Worm (Caenorhabditis elegans) whole organism, late embryonic: ENCODE data around the gene F01D5.6.

ENCODE experiments used
- C08G9.2 ChIP-seq: sonication (generic microtip); optimal IDR thresholded peaks from 2 replicates; lab custom pipeline; 2016; ENCODE audit warnings: mild to moderate bottlenecking, missing genetic modification characterization, moderate library complexity, missing compliant biosample characterization
- C38D4.7 ChIP-seq: fragments of 200-800 bp; sonication (Bioruptor generic); optimal IDR thresholded peaks from 2 replicates; lab custom pipeline; 2018; ENCODE audit warnings: mild to moderate bottlenecking, missing genetic modification characterization, moderate library complexity, missing compliant biosample characterization
- F13H6.1 ChIP-seq: sonication (generic microtip); optimal IDR thresholded peaks from 2 replicates; lab custom pipeline; 2016; ENCODE audit warnings: missing genetic modification characterization, missing compliant biosample characterization
- K02D7.2 ChIP-seq: sonication (generic microtip); optimal IDR thresholded peaks from 2 replicates; lab custom pipeline; 2017; ENCODE audit warnings: mild to moderate bottlenecking, missing genetic modification characterization, missing compliant biosample characterization
- K09A11.1 ChIP-seq: sonication (generic microtip); optimal IDR thresholded peaks from 2 replicates; lab custom pipeline; 2017; ENCODE audit warnings: antibody characterized with exemption, mild to moderate bottlenecking, missing genetic modification characterization, missing compliant biosample characterization; ENCODE audit not compliant: insufficient read depth
- ceh-18 ChIP-seq: sonication (generic microtip); optimal IDR thresholded peaks from 2 replicates; lab custom pipeline; 2016; ENCODE audit warnings: missing genetic modification characterization, missing compliant biosample characterization
- ceh-19 ChIP-seq: fragments of 200-800 bp; sonication (Bioruptor generic); optimal IDR thresholded peaks from 2 replicates; lab custom pipeline; 2018; ENCODE audit warnings: mild to moderate bottlenecking, missing genetic modification characterization, missing compliant biosample characterization
- ceh-2 ChIP-seq: sonication (generic microtip); optimal IDR thresholded peaks from 2 replicates; lab custom pipeline; 2016; ENCODE audit warnings: missing genotype, missing genetic modification characterization, missing compliant biosample characterization
- ceh-22 ChIP-seq: sonication (generic microtip); optimal IDR thresholded peaks from 2 replicates; lab custom pipeline; 2017; ENCODE audit warnings: missing biosample characterization, missing genetic modification characterization
- ceh-31 ChIP-seq: sonication (generic microtip); optimal IDR thresholded peaks from 2 replicates; lab custom pipeline; 2016; ENCODE audit warnings: missing genetic modification characterization, missing compliant biosample characterization
- ceh-34 ChIP-seq: sonication (generic microtip); optimal IDR thresholded peaks from 2 replicates; lab custom pipeline; 2016; ENCODE audit warnings: mild to moderate bottlenecking, missing genetic modification characterization, missing compliant biosample characterization
- ceh-45 ChIP-seq: fragments of 200-800 bp; sonication (Bioruptor generic); IDR thresholded peaks from 2 replicates; pipeline ENCODE4 v1.3.6; 2022; ENCODE audit warnings: missing genetic modification reagents, missing genetic modification characterization, missing compliant biosample characterization
- ceh-48 ChIP-seq: sonication (generic microtip); optimal IDR thresholded peaks from 2 replicates; lab custom pipeline; 2016; ENCODE audit warnings: missing genetic modification characterization, inconsistent platforms, missing compliant biosample characterization
- ceh-9 ChIP-seq: sonication (generic microtip); optimal IDR thresholded peaks from 2 replicates; lab custom pipeline; 2016; ENCODE audit warnings: mild to moderate bottlenecking, missing genetic modification characterization, inconsistent platforms, missing compliant biosample characterization
- che-1 ChIP-seq: sonication (generic microtip); optimal IDR thresholded peaks from 2 replicates; lab custom pipeline; 2016; ENCODE audit warnings: mild to moderate bottlenecking, missing genetic modification characterization, missing compliant biosample characterization
- dve-1 ChIP-seq: sonication (generic microtip); optimal IDR thresholded peaks from 2 replicates; lab custom pipeline; 2017; ENCODE audit warnings: antibody characterized with exemption, mild to moderate bottlenecking, missing genetic modification characterization, missing compliant biosample characterization
- elt-2 ChIP-seq: sonication (generic microtip); optimal IDR thresholded peaks from 2 replicates; lab custom pipeline; 2016; ENCODE audit warnings: missing genetic modification reagents, missing genetic modification characterization, missing compliant biosample characterization
- ets-4 ChIP-seq: sonication (generic microtip); optimal IDR thresholded peaks from 2 replicates; lab custom pipeline; 2016; ENCODE audit warnings: missing genetic modification characterization, missing compliant biosample characterization
- eyg-1 ChIP-seq: sonication (generic microtip); optimal IDR thresholded peaks from 2 replicates; lab custom pipeline; 2016; ENCODE audit warnings: missing genotype, missing genetic modification characterization, missing compliant biosample characterization
- fax-1 ChIP-seq: sonication (generic microtip); optimal IDR thresholded peaks from 2 replicates; lab custom pipeline; 2016; ENCODE audit warnings: missing genotype, missing genetic modification characterization, missing compliant biosample characterization
- fkh-6 ChIP-seq: sonication (generic microtip); optimal IDR thresholded peaks from 2 replicates; lab custom pipeline; 2016; ENCODE audit warnings: missing genetic modification characterization, missing compliant biosample characterization
- gmeb-2 ChIP-seq: sonication (generic microtip); optimal IDR thresholded peaks from 2 replicates; lab custom pipeline; 2016; ENCODE audit warnings: missing genetic modification characterization, inconsistent platforms, missing compliant biosample characterization
- hlh-13 ChIP-seq: fragments of 200-800 bp; sonication (Bioruptor generic); optimal IDR thresholded peaks from 2 replicates; lab custom pipeline; 2018; ENCODE audit warnings: mild to moderate bottlenecking, missing genetic modification characterization, missing compliant biosample characterization
- hlh-6 ChIP-seq: sonication (generic microtip); optimal IDR thresholded peaks from 2 replicates; lab custom pipeline; 2016; ENCODE audit warnings: missing genotype, missing genetic modification characterization, missing compliant biosample characterization
- lim-6 ChIP-seq: sonication (generic microtip); optimal IDR thresholded peaks from 2 replicates; lab custom pipeline; 2016; ENCODE audit warnings: missing genetic modification characterization, missing compliant biosample characterization
- lin-11 ChIP-seq: fragments of 200-800 bp; sonication (Bioruptor generic); optimal IDR thresholded peaks from 2 replicates; lab custom pipeline; 2018; ENCODE audit warnings: mild to moderate bottlenecking, missing genetic modification characterization, missing compliant biosample characterization
- madf-2 ChIP-seq: sonication (generic microtip); optimal IDR thresholded peaks from 2 replicates; lab custom pipeline; 2017; ENCODE audit warnings: missing genetic modification characterization, missing compliant biosample characterization
- nfya-1 ChIP-seq: sonication (generic microtip); optimal IDR thresholded peaks from 2 replicates; lab custom pipeline; 2017; ENCODE audit warnings: missing genetic modification characterization, mild to moderate bottlenecking, missing compliant biosample characterization, antibody characterized with exemption, moderate library complexity
- nhr-232 ChIP-seq: sonication (generic microtip); optimal IDR thresholded peaks from 2 replicates; lab custom pipeline; 2016; ENCODE audit warnings: missing genetic modification characterization, missing compliant biosample characterization
- npax-4 ChIP-seq: sonication (generic microtip); optimal IDR thresholded peaks from 2 replicates; lab custom pipeline; 2016; ENCODE audit warnings: missing genetic modification characterization, missing compliant biosample characterization
- odd-2 ChIP-seq: sonication (generic microtip); optimal IDR thresholded peaks from 2 replicates; lab custom pipeline; 2017; ENCODE audit warnings: antibody characterized with exemption, mild to moderate bottlenecking, missing genetic modification characterization, missing compliant biosample characterization
- pag-3 ChIP-seq: sonication (generic microtip); optimal IDR thresholded peaks from 2 replicates; lab custom pipeline; 2016; ENCODE audit warnings: missing compliant biosample characterization, missing genetic modification characterization, borderline replicate concordance
- pqm-1 ChIP-seq: sonication (generic microtip); optimal IDR thresholded peaks from 2 replicates; lab custom pipeline; 2016; ENCODE audit warnings: missing genetic modification characterization, missing compliant biosample characterization
- pros-1 ChIP-seq: fragments of 150-350 bp; optimal IDR thresholded peaks from 2 replicates; lab custom pipeline; 2014; ENCODE audit warnings: missing biosample characterization, missing genetic modification reagents, missing genetic modification characterization
- ref-2 ChIP-seq: sonication (generic microtip); optimal IDR thresholded peaks from 2 replicates; lab custom pipeline; 2016; ENCODE audit warnings: missing genetic modification characterization, missing compliant biosample characterization
- sdc-2 ChIP-seq: sonication (generic microtip); optimal IDR thresholded peaks from 2 replicates; lab custom pipeline; 2016; ENCODE audit warnings: missing genotype, missing genetic modification characterization, missing compliant biosample characterization
- sox-2 ChIP-seq: fragments of 200-800 bp; sonication (Bioruptor generic); IDR thresholded peaks from 2 replicates; pipeline ENCODE4 v1.3.6; 2022; ENCODE audit warnings: missing genetic modification reagents, missing genetic modification characterization, missing compliant biosample characterization
- sox-4 ChIP-seq: sonication (generic microtip); optimal IDR thresholded peaks from 2 replicates; lab custom pipeline; 2017; ENCODE audit warnings: mild to moderate bottlenecking, missing genetic modification characterization, inconsistent platforms, missing compliant biosample characterization
- syd-9 ChIP-seq: sonication (generic microtip); optimal IDR thresholded peaks from 2 replicates; lab custom pipeline; 2016; ENCODE audit warnings: mild to moderate bottlenecking, missing genetic modification characterization, moderate library complexity, missing compliant biosample characterization
- tbx-7 ChIP-seq: sonication (generic microtip); optimal IDR thresholded peaks from 2 replicates; lab custom pipeline; 2016; ENCODE audit warnings: missing genotype, missing genetic modification characterization, missing compliant biosample characterization
- unc-3 ChIP-seq, 2 experiments: fragments of 200-800 bp in 1 of 2; sonication (Bioruptor generic) in 1 of 2; sonication (generic microtip) in 1 of 2; conservative IDR thresholded peaks in 1 of 2; optimal IDR thresholded peaks in 1 of 2; 2 replicates each; pipeline versions ENCODE4 v1.3.6 to Lab custom; 2016 to 2022; ENCODE audit warnings: missing compliant biosample characterization in 2 of 2, missing genetic modification characterization in 2 of 2, missing genetic modification reagents in 1 of 2
- unc-42 ChIP-seq: sonication (generic microtip); optimal IDR thresholded peaks from 2 replicates; lab custom pipeline; 2016; ENCODE audit warnings: missing genotype, missing genetic modification characterization, missing compliant biosample characterization
- unc-55 ChIP-seq: sonication (generic microtip); optimal IDR thresholded peaks from 2 replicates; lab custom pipeline; 2017; ENCODE audit warnings: missing biosample characterization, missing genetic modification reagents, missing genetic modification characterization
- unc-86 ChIP-seq: sonication (generic microtip); optimal IDR thresholded peaks from 2 replicates; lab custom pipeline; 2016; ENCODE audit warnings: missing genetic modification characterization, missing compliant biosample characterization
- ztf-16 ChIP-seq: sonication (generic microtip); optimal IDR thresholded peaks from 2 replicates; lab custom pipeline; 2017; ENCODE audit warnings: missing genetic modification characterization, missing compliant biosample characterization

The F01D5.6 gene

ce11 chrII:14005183-14005582 is 1.1 kb upstream of the F01D5.6 start:
- no peak for TF ChIP-seq dve-1 (tag; lab: Kevin White, UChicago)
- no peak for TF ChIP-seq elt-2 (tag; lab: Kevin White, UChicago)
- TF ChIP-seq unc-42 (tag; lab: Kevin White, UChicago): no peak
- TF ChIP-seq sox-2: no peak

ce11 chrII:14008359-14008758 is 2.0 kb downstream of the F01D5.6 start, which contains the start of gene F01D5.7:
TSS of gene F01D5.7 (plus strand) at chrII:14008659.
- TF ChIP-seq madf-2 (tag; lab: Kevin White, UChicago) (no peak), unc-3 (GFP tag; conservative IDR thresholded peaks at IDR 0.05; lab: Robert Waterston, UW) (no peak), unc-3 (tag; optimal IDR thresholded peaks at IDR 0.05; lab: Kevin White, UChicago) (no peak), che-1 (tag; lab: Kevin White, UChicago) (no peak), ceh-48 (tag; lab: Kevin White, UChicago) (no peak), F13H6.1 (tag; lab: Kevin White, UChicago) (no peak), lim-6 (tag; lab: Kevin White, UChicago) (no peak), syd-9 (tag; lab: Kevin White, UChicago) (no peak), sox-4 (tag; lab: Kevin White, UChicago) (no peak), pqm-1 (tag; lab: Kevin White, UChicago) (no peak), ceh-19 (GFP tag; lab: Kevin White, UChicago) (no peak), hlh-6 (tag; lab: Kevin White, UChicago) (no peak), pros-1 (tag; lab: Kevin White, UChicago) (no peak), npax-4 (tag; lab: Kevin White, UChicago) (no peak), ceh-18 (no peak), K02D7.2 (tag; lab: Kevin White, UChicago) (no peak), ceh-45 (no peak), elt-2 (tag; lab: Kevin White, UChicago) (no peak), sdc-2 (tag; lab: Kevin White, UChicago) (no peak), ceh-22 (no peak), nhr-232 (tag; lab: Kevin White, UChicago) (no peak)

- TF ChIP-seq tbx-7 (tag; lab: Kevin White, UChicago): no peak
- no peak for TF ChIP-seq C38D4.7 (GFP tag; lab: Kevin White, UChicago)
- TF ChIP-seq che-1 (tag; lab: Kevin White, UChicago): no peak
- no peak for TF ChIP-seq ceh-9
- TF ChIP-seq odd-2 (tag; lab: Kevin White, UChicago): no peak
- no peak for TF ChIP-seq ceh-34 (tag; lab: Kevin White, UChicago)
- TF ChIP-seq pag-3: no peak
- no peak for TF ChIP-seq ceh-2 (tag; lab: Kevin White, UChicago)
- no peak for TF ChIP-seq ztf-16 (tag; lab: Kevin White, UChicago)
- no peak for TF ChIP-seq eyg-1 (tag; lab: Kevin White, UChicago)
- TF ChIP-seq unc-42 (tag; lab: Kevin White, UChicago): no peak
- no peak for TF ChIP-seq madf-2 (tag; lab: Kevin White, UChicago)
- no peak for TF ChIP-seq sdc-2 (tag; lab: Kevin White, UChicago)
- no peak for TF ChIP-seq lin-11 (tag; lab: Kevin White, UChicago)
- TF ChIP-seq ref-2 (tag; lab: Kevin White, UChicago): no peak
- no peak for TF ChIP-seq ceh-48 (tag; lab: Kevin White, UChicago)
Measured at ce11 chrII:14010656-14011376, 4.5 kb downstream of the F01D5.6 start, which contains the start of gene F01D5.8. TSS of gene F01D5.8 (plus strand) at chrII:14010706.

- TF ChIP-seq eyg-1 (tag; lab: Kevin White, UChicago) (no peak), ceh-31 (no peak), fax-1 (tag; lab: Kevin White, UChicago) (no peak), unc-86 (tag; lab: Kevin White, UChicago) (no peak), ets-4 (tag; lab: Kevin White, UChicago) (no peak), lin-11 (tag; lab: Kevin White, UChicago) (no peak), gmeb-2 (tag; lab: Kevin White, UChicago) (no peak), pros-1 (tag; lab: Kevin White, UChicago) (no peak), ceh-34 (tag; lab: Kevin White, UChicago) (no peak), C08G9.2 (tag; lab: Kevin White, UChicago) (no peak), K09A11.1 (tag; lab: Kevin White, UChicago) (no peak), fkh-6 (tag; lab: Kevin White, UChicago) (no peak), unc-55 (GFP tag; lab: Kevin White, UChicago) (no peak), hlh-13 (GFP tag; lab: Kevin White, UChicago) (no peak), nhr-232 (tag; lab: Kevin White, UChicago) (no peak), nfya-1 (tag; lab: Kevin White, UChicago) (no peak)
Measured at ce11 chrII:14014637-14015036, 8.3 kb downstream of the F01D5.6 start.
